Worm (Caenorhabditis elegans) whole organism, late embryonic: ENCODE data around the gene F11G11.5.

Source experiments
- ceh-14 ChIP-seq: sonication (generic microtip); optimal IDR thresholded peaks from 2 replicates; lab custom pipeline; 2016; ENCODE audit warnings: missing genotype, missing genetic modification characterization, missing compliant biosample characterization
- ceh-30 ChIP-seq: fragments of 150-350 bp; optimal IDR thresholded peaks from 2 replicates; lab custom pipeline; 2014; ENCODE audit warnings: missing biosample characterization, missing genetic modification characterization
- unc-55 ChIP-seq: sonication (generic microtip); optimal IDR thresholded peaks from 2 replicates; lab custom pipeline; 2017; ENCODE audit warnings: missing biosample characterization, missing genetic modification reagents, missing genetic modification characterization

- TF ChIP-seq ceh-30 (tag; lab: Kevin White, UChicago) (no peak), ceh-14 (tag; lab: Kevin White, UChicago) (no peak), unc-55 (GFP tag; lab: Kevin White, UChicago) (no peak)
Observed at ce11 chrII:4811986-4812385, 45.7 kb upstream of the F11G11.5 start, which contains the start of gene rig-6.
